Worm (Caenorhabditis elegans): Measurements from ENCODE around the gene C15H7.3.

- TF ChIP-seq nhr-25 (tag; optimal IDR thresholded peaks at IDR 0.05) (no peak), egl-27 (tag; optimal IDR thresholded peaks at IDR 0.05) (no peak), zag-1 (tag; optimal IDR thresholded peaks at IDR 0.05) (no peak)
Measured at ce11 chrIII:9608650-9609049, 43.1 kb downstream of the C15H7.3 start, which contains the start of gene clec-161.

Data from whole organism, L2 larva.